Fruit fly (Drosophila melanogaster) whole organism: ENCODE results near the gene rst.

Source experiments
- CG8478 ChIP-seq: fragments of >200 bp; optimal IDR thresholded peaks from 2 replicates; lab custom pipeline; 2018; ENCODE audit warnings: inconsistent platforms
- Dll ChIP-seq: fragments of >200 bp; optimal IDR thresholded peaks from 2 replicates; lab custom pipeline; 2017
- EcR ChIP-seq, 2 experiments: fragments of >200 bp; optimal IDR thresholded peaks; 2 replicates each; lab custom pipeline; 2017; ENCODE audit warnings: missing biosample characterization in 2 of 2, missing genetic modification characterization in 2 of 2, missing genetic modification reagents in 2 of 2
- pan ChIP-seq: fragments of >200 bp; optimal IDR thresholded peaks from 2 replicates; lab custom pipeline; 2017
- psq ChIP-seq: fragments of >200 bp; optimal IDR thresholded peaks from 2 replicates; lab custom pipeline; 2017
- usp ChIP-seq: fragments of >200 bp; optimal IDR thresholded peaks from 2 replicates; lab custom pipeline; 2017; ENCODE audit warnings: missing biosample characterization, missing genetic modification characterization, mixed read lengths

rst gene

DNA sequence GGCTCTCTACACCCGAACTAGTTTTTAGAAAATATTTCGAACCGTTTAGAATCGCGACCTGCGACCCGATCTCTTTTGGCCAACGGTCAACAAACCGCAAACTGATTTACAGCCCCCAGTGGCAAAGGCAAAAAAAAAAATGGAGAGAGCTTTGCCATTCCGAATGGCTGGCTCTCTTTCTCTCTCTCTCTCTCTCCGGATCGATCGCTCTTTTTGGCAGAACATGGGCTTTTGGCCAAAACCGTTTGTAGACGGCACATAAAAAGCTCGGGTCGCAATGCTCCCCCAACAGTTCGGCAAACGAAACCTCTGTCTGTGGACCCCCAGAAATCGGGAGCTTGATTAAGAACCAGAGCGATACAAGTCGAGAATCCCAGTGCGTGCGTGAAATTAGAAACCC, 44.1 kb downstream of the rst start, which contains the start of gene CG32793:
TSS of gene CG32793 (plus strand) at position 301 of the 400 bp plus-strand sequence.
- TF ChIP-seq CG8478 (lab: Kevin White, UChicago) (no peak), pan (lab: Kevin White, UChicago) (no peak), psq (lab: Kevin White, UChicago) (no peak), Dll (no peak), usp (GFP tag; lab: Kevin White, UChicago) (no peak), EcR (GFP tag; optimal IDR thresholded peaks at IDR 0.05; lab: Kevin White, UChicago) (no peak)

DNA sequence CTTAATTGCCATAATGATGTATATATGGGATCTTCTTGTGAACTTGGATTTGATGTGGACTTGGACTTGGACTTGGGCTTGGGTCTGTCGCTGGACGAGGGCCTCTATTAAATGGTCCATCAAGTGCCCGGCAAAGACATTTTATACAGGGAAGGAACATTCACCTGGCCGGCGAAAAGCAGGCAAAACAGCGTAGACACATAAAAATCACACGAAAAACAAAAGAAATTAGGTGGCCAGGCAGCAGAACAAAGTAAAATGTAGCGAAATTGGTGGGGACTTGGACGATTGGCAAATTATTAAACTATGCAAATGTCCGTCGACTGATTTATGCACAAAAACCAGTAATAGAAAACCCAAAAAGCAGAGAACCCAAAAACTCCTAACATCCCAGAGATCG, 46.5 kb downstream of the rst start, which contains the start of gene CG14424:
TSS of gene CG14424 (minus strand) at position 101 of the 400 bp plus-strand sequence.
- TF ChIP-seq usp (GFP tag; lab: Kevin White, UChicago), result no peak
- no peak for TF ChIP-seq Dll
- no peak for TF ChIP-seq EcR (GFP tag; optimal IDR thresholded peaks at IDR 0.05; lab: Kevin White, UChicago)
- TF ChIP-seq CG8478 (lab: Kevin White, UChicago), result no peak
- TF ChIP-seq psq (lab: Kevin White, UChicago), result no peak
- no peak for TF ChIP-seq pan (lab: Kevin White, UChicago)

DNA sequence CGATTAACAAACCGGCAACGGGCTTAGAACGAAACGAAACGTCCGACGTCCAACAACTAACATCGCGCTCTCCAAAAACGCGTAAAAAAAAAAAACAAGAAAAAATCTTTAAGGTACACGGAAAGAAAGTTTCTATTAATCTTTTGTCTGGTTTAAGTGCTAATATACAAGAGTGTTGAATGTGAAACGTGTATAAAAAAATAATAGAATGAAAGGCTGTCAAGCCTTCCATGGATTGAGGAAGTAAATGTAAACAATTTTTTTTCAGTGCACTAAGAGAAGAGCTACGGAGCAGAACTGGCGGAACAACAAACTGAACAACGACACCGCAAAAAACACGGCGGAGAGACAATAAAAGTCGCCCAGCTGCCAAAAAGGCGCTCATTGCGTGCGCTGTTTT, 53.9 kb downstream of the rst start, which contains the start of gene CG3588:
TSS of gene CG3588 (plus strand) at position 29 of the 400 bp plus-strand sequence.
- no peak for TF ChIP-seq usp (GFP tag; lab: Kevin White, UChicago)
- no peak for TF ChIP-seq CG8478 (lab: Kevin White, UChicago)
- no peak for TF ChIP-seq pan (lab: Kevin White, UChicago)
- TF ChIP-seq EcR (GFP tag; optimal IDR thresholded peaks at IDR 0.05; lab: Kevin White, UChicago), result no peak
- TF ChIP-seq psq (lab: Kevin White, UChicago), result no peak
- TF ChIP-seq Dll, result no peak

dm6 chrX:2918551-2918950, 55.1 kb downstream of the rst start:
- TF ChIP-seq EcR (GFP tag; optimal IDR thresholded peaks at IDR 0.05; lab: Kevin White, UChicago) (no peak), psq (lab: Kevin White, UChicago) (no peak), usp (GFP tag; lab: Kevin White, UChicago) (no peak), CG8478 (lab: Kevin White, UChicago) (no peak), pan (lab: Kevin White, UChicago) (no peak), Dll (no peak)

DNA sequence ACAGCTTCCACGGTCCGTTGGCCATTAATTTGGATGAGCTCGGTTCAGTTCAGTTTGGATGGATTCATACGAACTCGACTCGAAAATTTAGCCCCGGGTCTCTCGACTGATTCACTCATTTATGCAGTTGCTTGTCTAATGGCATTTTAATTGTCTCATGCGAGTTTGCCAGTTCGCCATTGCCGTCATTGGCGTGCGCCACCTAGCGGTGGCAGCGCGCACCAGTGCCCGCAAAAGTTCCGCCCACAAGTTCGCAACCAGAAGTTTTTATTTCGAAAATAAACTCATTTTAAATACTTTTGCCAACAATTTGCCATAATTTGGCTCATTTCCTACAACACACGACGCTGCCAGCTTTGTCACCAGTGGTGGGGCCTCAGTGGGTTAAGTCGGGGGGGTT, 58.5 kb downstream of the rst start:
- TF ChIP-seq EcR (GFP tag; optimal IDR thresholded peaks at IDR 0.05; lab: Kevin White, UChicago), result no peak
- TF ChIP-seq pan (lab: Kevin White, UChicago), result no peak
- TF ChIP-seq usp (GFP tag; lab: Kevin White, UChicago), result no peak
- no peak for TF ChIP-seq psq (lab: Kevin White, UChicago)

DNA sequence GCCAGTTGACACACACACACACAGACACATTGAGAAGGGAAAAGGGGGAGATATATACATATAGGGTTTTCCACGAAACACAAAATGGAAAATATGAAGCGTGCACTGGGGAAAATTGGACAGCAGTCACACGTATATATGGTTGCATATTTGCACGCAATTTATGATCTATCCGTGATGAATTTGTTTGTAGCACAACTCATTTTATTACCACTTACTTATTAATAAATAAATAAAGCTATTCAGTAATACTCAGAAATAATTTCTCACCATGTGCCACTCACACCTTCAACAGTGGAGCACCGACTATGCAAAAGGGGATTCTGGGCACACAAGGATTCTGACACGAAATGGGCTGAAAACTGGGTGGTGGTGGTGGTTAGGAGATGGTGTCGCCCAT, 59.5 kb downstream of the rst start:
- TF ChIP-seq psq (lab: Kevin White, UChicago) (no peak), EcR (GFP tag; optimal IDR thresholded peaks at IDR 0.05; lab: Kevin White, UChicago) (no peak), usp (GFP tag; lab: Kevin White, UChicago) (no peak), pan (lab: Kevin White, UChicago) (no peak), Dll (no peak), CG8478 (lab: Kevin White, UChicago) (no peak)

dm6 chrX:2912581-2912980, 61.1 kb downstream of the rst start:
- TF ChIP-seq EcR (GFP tag; optimal IDR thresholded peaks at IDR 0.05; lab: Kevin White, UChicago), result no peak
- TF ChIP-seq Dll, result no peak

- no peak for TF ChIP-seq pan (lab: Kevin White, UChicago)
- TF ChIP-seq usp (GFP tag; lab: Kevin White, UChicago), result no peak
- no peak for TF ChIP-seq psq (lab: Kevin White, UChicago)
- no peak for TF ChIP-seq Dll
- TF ChIP-seq CG8478 (lab: Kevin White, UChicago), result no peak
- TF ChIP-seq EcR (GFP tag; optimal IDR thresholded peaks at IDR 0.05; lab: Kevin White, UChicago), result no peak
Measured at dm6 chrX:2907105-2907694, 66.4 kb downstream of the rst start.
